Worm (Caenorhabditis elegans) whole organism, early embryonic: ENCODE measurements around the gene C17E7.9.

ENCODE experiments used
- B0310.2 ChIP-seq: sonication (generic microtip); optimal IDR thresholded peaks from 2 replicates; lab custom pipeline; 2016; ENCODE audit warnings: mild to moderate bottlenecking, missing genetic modification characterization, missing compliant biosample characterization
- ama-1 ChIP-seq: fragments of 150-350 bp; optimal IDR thresholded peaks from 2 replicates; lab custom pipeline; 2014
- ceh-13 ChIP-seq: fragments of 200-800 bp; sonication (Bioruptor generic); optimal IDR thresholded peaks from 2 replicates; lab custom pipeline; 2018; ENCODE audit warnings: mild to moderate bottlenecking, missing genetic modification characterization, missing compliant biosample characterization
- ceh-36 ChIP-seq: sonication (generic microtip); optimal IDR thresholded peaks from 2 replicates; lab custom pipeline; 2016; ENCODE audit warnings: missing genetic modification characterization, inconsistent platforms, missing compliant biosample characterization
- ets-7 ChIP-seq: sonication (generic microtip); optimal IDR thresholded peaks from 2 replicates; lab custom pipeline; 2016; ENCODE audit warnings: missing genotype, missing genetic modification characterization, missing compliant biosample characterization
- flt-1 ChIP-seq: fragments of 200-800 bp; sonication (Bioruptor generic); IDR thresholded peaks from 2 replicates; pipeline ENCODE4 v1.3.6; 2022; ENCODE audit warnings: missing genetic modification characterization, missing compliant biosample characterization
- hmbx-1 ChIP-seq: sonication (generic microtip); optimal IDR thresholded peaks from 2 replicates; lab custom pipeline; 2016; ENCODE audit warnings: mild to moderate bottlenecking, missing genetic modification characterization, missing compliant biosample characterization
- hnd-1 ChIP-seq: sonication (generic microtip); optimal IDR thresholded peaks from 2 replicates; lab custom pipeline; 2016; ENCODE audit warnings: missing genetic modification characterization, missing compliant biosample characterization
- scrt-1 ChIP-seq: fragments of 200-800 bp; sonication (Bioruptor generic); IDR thresholded peaks from 2 replicates; pipeline ENCODE4 v1.3.6; 2022; ENCODE audit warnings: missing genetic modification characterization, missing compliant biosample characterization
- tbx-37 ChIP-seq: fragments of 200-800 bp; sonication (Bioruptor generic); conservative IDR thresholded peaks from 2 replicates; pipeline ENCODE4 v1.3.6; 2022; ENCODE audit warnings: missing genetic modification reagents, missing genetic modification characterization, missing compliant biosample characterization
- tra-4 ChIP-seq: sonication (generic microtip); optimal IDR thresholded peaks from 2 replicates; lab custom pipeline; 2017; ENCODE audit warnings: missing genetic modification characterization, missing compliant biosample characterization

ce11 chrV:3854847-3855246 lies 35.8 kb downstream of the C17E7.9 start, which contains the start of gene nhr-186:
- TF ChIP-seq ama-1 (lab: Kevin White, UChicago) (no peak), ceh-36 (tag; lab: Kevin White, UChicago) (no peak), flt-1 (GFP tag; lab: Robert Waterston, UW) (no peak), B0310.2 (tag; lab: Kevin White, UChicago) (no peak), hmbx-1 (tag; lab: Kevin White, UChicago) (no peak), scrt-1 (GFP tag; lab: Robert Waterston, UW) (no peak), tra-4 (tag; lab: Kevin White, UChicago) (no peak), hnd-1 (no peak), tbx-37 (GFP tag; lab: Robert Waterston, UW) (no peak), ceh-13 (GFP tag; lab: Kevin White, UChicago) (no peak), ets-7 (tag; lab: Kevin White, UChicago) (no peak)
